Fruit fly (Drosophila melanogaster) whole organism, wandering third instar larva: ENCODE results near the gene CG2126.

ENCODE experiments used
- Dif ChIP-seq: fragments of 200-275, 200-300 bp; sonication (Bioruptor generic); optimal IDR thresholded peaks from 2 replicates; lab custom pipeline; 2018; ENCODE audit warnings: missing biosample characterization, missing genetic modification characterization; ENCODE audit not compliant: partially characterized antibody
- Myc ChIP-seq: fragments of >200 bp; optimal IDR thresholded peaks from 2 replicates; lab custom pipeline; 2017
- N ChIP-seq: fragments of >200 bp; optimal IDR thresholded peaks from 2 replicates; lab custom pipeline; 2018; ENCODE audit warnings: missing biosample characterization, missing external identifiers, missing genetic modification characterization
- Rel ChIP-seq, 2 experiments: fragments of 200-800 bp; sonication (Bioruptor generic) in 1 of 2; optimal IDR thresholded peaks; 2 replicates in 1 of 2; 3 replicates in 1 of 2; lab custom pipeline; 2016 to 2019; ENCODE audit warnings: mild to moderate bottlenecking in 2 of 2, missing biosample characterization in 2 of 2, missing genetic modification characterization in 2 of 2, moderate library complexity in 1 of 2
- Sp1 ChIP-seq: fragments of 200-800 bp; sonication (Bioruptor generic); optimal IDR thresholded peaks from 3 replicates; lab custom pipeline; 2019; ENCODE audit warnings: missing biosample characterization, mild to moderate bottlenecking, missing genetic modification characterization, moderate library complexity
- brk ChIP-seq: fragments of 200-800 bp; sonication (Bioruptor generic); optimal IDR thresholded peaks from 2 replicates; lab custom pipeline; 2016; ENCODE audit warnings: missing biosample characterization, mild to moderate bottlenecking, missing genetic modification characterization
- fru ChIP-seq: fragments of 200-800 bp; sonication (Bioruptor generic); optimal IDR thresholded peaks from 3 replicates; lab custom pipeline; 2016; ENCODE audit warnings: missing biosample characterization, mild to moderate bottlenecking, missing genetic modification characterization
- h ChIP-seq: fragments of 200-800 bp; sonication (Bioruptor generic); optimal IDR thresholded peaks from 3 replicates; lab custom pipeline; 2016; ENCODE audit warnings: missing biosample characterization, mild to moderate bottlenecking, missing genetic modification characterization
- lola ChIP-seq: fragments of >200 bp; optimal IDR thresholded peaks from 2 replicates; lab custom pipeline; 2017; ENCODE audit warnings: missing biosample characterization, missing genetic modification characterization
- tai ChIP-seq: sonication (Bioruptor generic); optimal IDR thresholded peaks from 2 replicates; lab custom pipeline; 2016; ENCODE audit warnings: missing biosample characterization, missing genetic modification characterization

- TF ChIP-seq brk (GFP tag; lab: Kevin White, UChicago) (no peak), Dif (GFP tag; lab: Kevin White, UChicago) (no peak), lola (GFP tag; lab: Kevin White, UChicago) (no peak), h (no peak), tai (no peak), Rel (GFP tag; optimal IDR thresholded peaks at IDR 0.05; lab: Kevin White, UChicago) (no peak), Rel (tag; optimal IDR thresholded peaks at IDR 0.05; lab: Kevin White, UChicago) (no peak), N (GFP tag; lab: Kevin White, UChicago) (no peak), Myc (lab: Kevin White, UChicago) (peak; percentile 38), fru (GFP tag; lab: Kevin White, UChicago) (no peak), Sp1 (GFP tag; lab: Kevin White, UChicago) (no peak)
Measured at dm6 chr3R:31736776-31737175, 39.7 kb downstream of the CG2126 start, which contains the start of the genes CstF50 and CG11563.
